Fruit fly (Drosophila melanogaster) S2 (cell line): Measurements from ENCODE around the gene Chsy.

ENCODE experiments used
- CG8478 ChIP-seq: fragments of >200 bp; optimal IDR thresholded peaks from 2 replicates; lab custom pipeline; 2018
- CTCF ChIP-seq, 2 experiments: fragments of >200 bp; optimal IDR thresholded peaks; 2 replicates each; lab custom pipeline; 2018

DNA sequence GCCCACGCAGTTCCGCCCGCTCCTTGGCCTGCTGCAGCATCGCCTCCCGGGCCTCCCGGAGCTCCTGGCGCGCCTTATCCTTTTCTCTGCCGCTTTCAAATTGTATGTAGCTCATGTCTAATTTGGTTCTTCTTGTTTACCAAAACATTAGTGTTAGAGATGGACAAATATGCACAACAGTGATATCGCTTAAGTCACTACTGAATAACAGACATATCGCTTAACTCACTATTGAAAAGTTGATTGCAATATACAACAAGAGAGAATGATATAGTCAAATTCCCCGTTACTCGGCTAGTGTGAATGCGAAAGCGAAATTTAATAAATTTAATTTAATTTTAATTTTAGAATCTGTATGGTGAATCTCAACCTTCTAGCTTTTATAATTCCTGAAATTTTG lies 18.9 kb downstream of the Chsy start, which contains the start of gene CG9213:
- TF ChIP-seq CTCF (optimal IDR thresholded peaks at IDR 0.05; lab: Kevin White, UChicago), result no peak
- no peak for TF ChIP-seq CG8478 (lab: Kevin White, UChicago)
